Worm (Caenorhabditis elegans): ENCODE results near the gene F09F7.6.

DNA sequence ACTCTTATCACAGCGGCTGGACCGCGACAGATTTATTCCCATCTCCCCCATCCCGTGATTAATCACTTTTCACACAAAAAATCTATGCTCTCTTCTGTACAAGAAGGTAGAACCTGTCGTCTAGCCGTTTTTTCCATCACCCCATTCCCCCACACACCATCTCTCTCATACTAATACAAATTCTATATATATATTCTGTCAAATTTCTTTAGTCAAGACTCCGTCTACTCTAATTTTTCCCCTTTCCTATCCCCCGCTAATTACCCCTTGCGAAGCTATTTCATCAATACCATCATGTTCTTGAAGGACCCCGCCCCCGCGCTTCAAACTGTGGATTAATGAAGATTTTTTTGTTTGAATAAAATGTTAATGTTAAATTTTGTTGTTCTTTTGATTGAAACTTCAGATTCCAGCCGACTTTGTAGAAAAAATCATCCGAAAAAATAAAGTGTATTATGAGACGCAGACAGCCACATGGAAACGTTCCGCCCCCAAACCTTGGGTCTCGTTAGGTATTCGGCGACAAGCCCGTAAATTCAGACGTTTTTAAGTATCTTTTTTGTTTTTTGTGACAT is 45.8 kb downstream of the F09F7.6 start:
- no peak for TF ChIP-seq ama-1 (optimal IDR thresholded peaks at IDR 0.05)
- TF ChIP-seq hmbx-1 (tag; optimal IDR thresholded peaks at IDR 0.05), result no peak
- no peak for TF ChIP-seq pes-1 (GFP tag; IDR thresholded peaks at IDR 0.05)
- TF ChIP-seq ceh-36 (tag; optimal IDR thresholded peaks at IDR 0.05), result no peak
- no peak for TF ChIP-seq F13C5.2 (tag; optimal IDR thresholded peaks at IDR 0.05)
- TF ChIP-seq tbx-11 (GFP tag; IDR thresholded peaks at IDR 0.05), result no peak
- TF ChIP-seq tbx-37 (GFP tag; conservative IDR thresholded peaks at IDR 0.05), result no peak
- TF ChIP-seq flt-1 (GFP tag; IDR thresholded peaks at IDR 0.05), result no peak
- no peak for TF ChIP-seq hmg-4 (GFP tag; optimal IDR thresholded peaks at IDR 0.05)
- TF ChIP-seq sea-1 (GFP tag; conservative IDR thresholded peaks at IDR 0.05), result no peak
- TF ChIP-seq ets-7 (tag; optimal IDR thresholded peaks at IDR 0.05), result no peak
